Fruit fly (Drosophila melanogaster) whole organism, embryonic: ENCODE measurements around the gene CG42727.

Experiments used
- Ada2b ChIP-seq: fragments of 200-800 bp; sonication (Bioruptor generic); IDR thresholded peaks from 2 replicates; pipeline ENCODE4 v1.3.6; 2022; ENCODE audit warnings: missing biosample characterization, missing genetic modification characterization
- Atf3 ChIP-seq: fragments of 200-800 bp; sonication (Bioruptor generic); optimal IDR thresholded peaks from 3 replicates; lab custom pipeline; 2016; ENCODE audit warnings: missing biosample characterization, missing genetic modification characterization
- B-H2 ChIP-seq: fragments of 200-800 bp; sonication (Bioruptor generic); optimal IDR thresholded peaks from 2 replicates; lab custom pipeline; 2018; ENCODE audit warnings: missing biosample characterization, mild to moderate bottlenecking, missing genetic modification characterization
- CG10267 ChIP-seq: fragments of 200-800 bp; sonication (Bioruptor generic); optimal IDR thresholded peaks from 2 replicates; lab custom pipeline; 2018; ENCODE audit warnings: missing biosample characterization, mild to moderate bottlenecking, missing genetic modification characterization, moderate library complexity
- CG10274 ChIP-seq: fragments of 200-800 bp; sonication (Bioruptor generic); optimal IDR thresholded peaks from 3 replicates; lab custom pipeline; 2017; ENCODE audit warnings: missing biosample characterization, mild to moderate bottlenecking, missing genetic modification characterization
- CG11247 ChIP-seq: fragments of 200-800 bp; sonication (Bioruptor generic); IDR thresholded peaks from 2 replicates; pipeline ENCODE4 v1.3.6; 2022; ENCODE audit warnings: missing biosample characterization, missing genetic modification characterization
- CG12104 ChIP-seq: fragments of 200-800 bp; sonication (Bioruptor generic); optimal IDR thresholded peaks from 3 replicates; lab custom pipeline; 2016; ENCODE audit warnings: missing biosample characterization, missing genetic modification characterization
- CG13296 ChIP-seq: fragments of 200-800 bp; sonication (Bioruptor generic); optimal IDR thresholded peaks from 3 replicates; lab custom pipeline; 2018; ENCODE audit warnings: missing biosample characterization, mild to moderate bottlenecking, missing genetic modification characterization
- CG15011 ChIP-seq: fragments of 200-800 bp; sonication (Bioruptor generic); optimal IDR thresholded peaks from 3 replicates; lab custom pipeline; 2018; ENCODE audit warnings: missing biosample characterization, mild to moderate bottlenecking, missing genetic modification characterization
- CG15696 ChIP-seq: fragments of 200-800 bp; sonication (Bioruptor generic); optimal IDR thresholded peaks from 2 replicates; lab custom pipeline; 2019; ENCODE audit warnings: missing biosample characterization, mild to moderate bottlenecking, missing genetic modification characterization, moderate library complexity
- CG17186 ChIP-seq: fragments of 200-800 bp; sonication (Bioruptor generic); optimal IDR thresholded peaks from 3 replicates; lab custom pipeline; 2017; ENCODE audit warnings: missing biosample characterization, missing genetic modification reagents, missing genetic modification characterization
- CG1792 ChIP-seq: fragments of 200-800 bp; sonication (Bioruptor generic); optimal IDR thresholded peaks from 2 replicates; lab custom pipeline; 2016; ENCODE audit warnings: missing biosample characterization, missing genetic modification characterization
- CG1832 ChIP-seq: fragments of 200-800 bp; sonication (Bioruptor generic); optimal IDR thresholded peaks from 2 replicates; lab custom pipeline; 2017; ENCODE audit warnings: missing biosample characterization, mild to moderate bottlenecking, missing genetic modification characterization, inconsistent platforms
- CG30020 ChIP-seq: fragments of 200-800 bp; optimal IDR thresholded peaks from 2 replicates; lab custom pipeline; 2019; ENCODE audit warnings: missing biosample characterization, mild to moderate bottlenecking, missing genetic modification characterization, moderate library complexity
- CG3281 ChIP-seq: fragments of 200-800 bp; sonication (Bioruptor generic); optimal IDR thresholded peaks from 3 replicates; lab custom pipeline; 2017; ENCODE audit warnings: missing biosample characterization, mild to moderate bottlenecking, missing genetic modification characterization
- CG34376 ChIP-seq: fragments of 200-800 bp; sonication (Bioruptor generic); optimal IDR thresholded peaks from 2 replicates; lab custom pipeline; 2018; ENCODE audit warnings: missing biosample characterization, mild to moderate bottlenecking, missing genetic modification characterization
- CG4360 ChIP-seq: fragments of 200-800 bp; sonication (Bioruptor generic); IDR thresholded peaks from 2 replicates; pipeline ENCODE4 v1.3.6; 2022; ENCODE audit warnings: missing biosample characterization, missing genetic modification characterization
- CG5180 ChIP-seq: fragments of 200-800 bp; sonication (Bioruptor generic); optimal IDR thresholded peaks from 3 replicates; lab custom pipeline; 2017; ENCODE audit warnings: missing biosample characterization, missing genetic modification characterization, mild to moderate bottlenecking, moderate library complexity, missing genetic modification reagents
- CG8924 ChIP-seq: fragments of 200-800 bp; optimal IDR thresholded peaks from 3 replicates; lab custom pipeline; 2019; ENCODE audit warnings: missing biosample characterization, mild to moderate bottlenecking, missing genetic modification characterization, moderate library complexity
- Fer3 ChIP-seq: fragments of 200-800 bp; sonication (Bioruptor generic); optimal IDR thresholded peaks from 2 replicates; lab custom pipeline; 2018; ENCODE audit warnings: missing biosample characterization, mild to moderate bottlenecking, missing genetic modification characterization, moderate library complexity
- GATAe ChIP-seq: fragments of 200-800 bp; sonication (Bioruptor generic); conservative IDR thresholded peaks from 2 replicates; pipeline ENCODE4 v1.3.6; 2022; ENCODE audit warnings: missing biosample characterization, missing genetic modification characterization
- Hr3 ChIP-seq: fragments of 200-800 bp; sonication (Bioruptor generic); optimal IDR thresholded peaks from 3 replicates; lab custom pipeline; 2016; ENCODE audit warnings: missing biosample characterization, missing genetic modification characterization
- Hsf ChIP-seq: fragments of 200-800 bp; sonication (Bioruptor generic); optimal IDR thresholded peaks from 3 replicates; lab custom pipeline; 2016; ENCODE audit warnings: missing biosample characterization, missing genetic modification characterization
- Lpt ChIP-seq: fragments of >200 bp; optimal IDR thresholded peaks from 2 replicates; lab custom pipeline; 2018; ENCODE audit warnings: missing biosample characterization, missing genetic modification characterization
- Max ChIP-seq: fragments of 200-800 bp; sonication (Bioruptor generic); optimal IDR thresholded peaks from 2 replicates; lab custom pipeline; 2016; ENCODE audit warnings: missing biosample characterization, mild to moderate bottlenecking, missing genetic modification characterization
- NC2β ChIP-seq: fragments of 200-800 bp; sonication (Bioruptor generic); optimal IDR thresholded peaks from 2 replicates; lab custom pipeline; 2016; ENCODE audit warnings: missing biosample characterization, missing genetic modification characterization
- Poxn ChIP-seq: fragments of 200-800 bp; sonication (Bioruptor generic); IDR thresholded peaks from 2 replicates; pipeline ENCODE4 v1.3.6; 2022; ENCODE audit warnings: missing biosample characterization, missing genetic modification characterization
- Scr ChIP-seq: fragments of 200-800 bp; sonication (Bioruptor generic); IDR thresholded peaks from 2 replicates; pipeline ENCODE4 v1.3.6; 2022; ENCODE audit warnings: missing biosample characterization, missing genetic modification characterization; ENCODE audit not compliant: partially characterized antibody
- Sox100B ChIP-seq: fragments of 200-800 bp; sonication (Bioruptor generic); optimal IDR thresholded peaks from 3 replicates; lab custom pipeline; 2018; ENCODE audit warnings: missing biosample characterization, mild to moderate bottlenecking, missing genetic modification characterization
- Sry-β ChIP-seq: fragments of 200-800 bp; sonication (Bioruptor generic); optimal IDR thresholded peaks from 2 replicates; lab custom pipeline; 2018; ENCODE audit warnings: missing biosample characterization, mild to moderate bottlenecking, missing genetic modification characterization, moderate library complexity
- Stat92E ChIP-seq, 3 experiments: fragments of >200 bp in 2 of 3; fragments of 200-800 bp in 1 of 3; sonication (Bioruptor generic) in 1 of 3; optimal IDR thresholded peaks; 2 replicates each; lab custom pipeline; 2017 to 2019; ENCODE audit warnings: missing biosample characterization in 3 of 3, missing genetic modification characterization in 3 of 3, mild to moderate bottlenecking in 1 of 3, moderate library complexity in 1 of 3
- YL-1 ChIP-seq: fragments of 200-800 bp; sonication (Bioruptor generic); optimal IDR thresholded peaks from 3 replicates; lab custom pipeline; 2017; ENCODE audit warnings: missing biosample characterization, mild to moderate bottlenecking, missing genetic modification characterization
- ac ChIP-seq: fragments of 200-800 bp; sonication (Bioruptor generic); optimal IDR thresholded peaks from 3 replicates; lab custom pipeline; 2017; ENCODE audit warnings: missing biosample characterization, mild to moderate bottlenecking, missing genetic modification characterization
- aop ChIP-seq: fragments of 200-800 bp; sonication (Bioruptor generic); IDR thresholded peaks from 2 replicates; pipeline ENCODE4 v1.3.6; 2022; ENCODE audit warnings: missing biosample characterization, missing genetic modification characterization
- bcd ChIP-seq: fragments of 200-800 bp; sonication (Bioruptor generic); optimal IDR thresholded peaks from 2 replicates; lab custom pipeline; 2017; ENCODE audit warnings: missing biosample characterization, mild to moderate bottlenecking, missing genetic modification characterization
- cas ChIP-seq: fragments of 200-800 bp; sonication (Bioruptor generic); IDR thresholded peaks from 2 replicates; pipeline ENCODE4 v1.3.6; 2022; ENCODE audit warnings: missing biosample characterization, missing genetic modification characterization
- cato ChIP-seq: fragments of 200-800 bp; sonication (Bioruptor generic); optimal IDR thresholded peaks from 2 replicates; lab custom pipeline; 2016; ENCODE audit warnings: missing biosample characterization, missing genetic modification characterization, borderline replicate concordance
- chn ChIP-seq: fragments of 200-800 bp; sonication (Bioruptor generic); optimal IDR thresholded peaks from 2 replicates; lab custom pipeline; 2016; ENCODE audit warnings: missing biosample characterization, missing genetic modification characterization
- fu2 ChIP-seq: fragments of 200-800 bp; sonication (Bioruptor generic); optimal IDR thresholded peaks from 2 replicates; lab custom pipeline; 2016; ENCODE audit warnings: missing biosample characterization, missing genetic modification characterization
- gcm2 ChIP-seq: fragments of 200-800 bp; sonication (Bioruptor generic); optimal IDR thresholded peaks from 2 replicates; lab custom pipeline; 2016; ENCODE audit warnings: missing biosample characterization, missing genetic modification characterization
- grau ChIP-seq: fragments of 200-800 bp; optimal IDR thresholded peaks from 3 replicates; lab custom pipeline; 2019; ENCODE audit warnings: missing biosample characterization, mild to moderate bottlenecking, missing genetic modification characterization, moderate library complexity
- odd ChIP-seq: fragments of 200-800 bp; sonication (Bioruptor generic); optimal IDR thresholded peaks from 2 replicates; lab custom pipeline; 2017; ENCODE audit warnings: missing biosample characterization, mild to moderate bottlenecking, missing genetic modification characterization
- psq ChIP-seq: fragments of 200-800 bp; sonication (Bioruptor generic); optimal IDR thresholded peaks from 2 replicates; lab custom pipeline; 2017; ENCODE audit warnings: missing biosample characterization, missing genetic modification characterization
- pum ChIP-seq: fragments of 200-800 bp; sonication (Bioruptor generic); optimal IDR thresholded peaks from 2 replicates; lab custom pipeline; 2016; ENCODE audit warnings: missing biosample characterization, missing genetic modification characterization
- repo ChIP-seq: fragments of 200-800 bp; sonication (Bioruptor generic); optimal IDR thresholded peaks from 2 replicates; lab custom pipeline; 2016; ENCODE audit warnings: missing biosample characterization, missing genetic modification characterization
- row ChIP-seq: fragments of 200-800 bp; sonication (Bioruptor generic); IDR thresholded peaks from 3 replicates; pipeline ENCODE4 v1.3.6; 2022; ENCODE audit warnings: missing biosample characterization, missing genetic modification characterization
- sens-2 ChIP-seq: fragments of 200-800 bp; sonication (Bioruptor generic); IDR thresholded peaks from 2 replicates; pipeline ENCODE4 v1.3.6; 2022; ENCODE audit warnings: missing biosample characterization, missing genetic modification characterization
- so ChIP-seq: fragments of 200-800 bp; sonication (Bioruptor generic); IDR thresholded peaks from 3 replicates; pipeline ENCODE4 v1.3.6; 2022; ENCODE audit warnings: missing biosample characterization, missing genetic modification characterization
- usp ChIP-seq: fragments of >200 bp; optimal IDR thresholded peaks from 2 replicates; lab custom pipeline; 2017; ENCODE audit warnings: missing biosample characterization, missing genetic modification characterization
- wek ChIP-seq: fragments of 200-800 bp; sonication (Bioruptor generic); optimal IDR thresholded peaks from 3 replicates; lab custom pipeline; 2018; ENCODE audit warnings: missing biosample characterization, mild to moderate bottlenecking, missing genetic modification characterization, moderate library complexity
- z ChIP-seq: fragments of 200-800 bp; sonication (Bioruptor generic); IDR thresholded peaks from 3 replicates; pipeline ENCODE4 v1.3.6; 2022; ENCODE audit warnings: missing biosample characterization, missing genetic modification characterization

Gene CG42727

dm6 chr3R:15350993-15351426 is 3.2 kb downstream of the CG42727 start, which contains the start of the genes Trs33 and Tmtc4:
Gene Trs33, minus strand, starts transcription at chr3R:15350995.
Gene Tmtc4, plus strand, starts transcription at chr3R:15351225.
- no peak for TF ChIP-seq GATAe (GFP tag; lab: Robert Waterston, UW)
- TF ChIP-seq Sry-β (GFP tag; lab: Kevin White, UChicago) = peak; percentile 89
- no peak for TF ChIP-seq Sox100B (GFP tag; lab: Kevin White, UChicago)
- peak; percentile 61 for TF ChIP-seq B-H2 (GFP tag; lab: Kevin White, UChicago)
- TF ChIP-seq sens-2 = no peak
- TF ChIP-seq CG15011 (GFP tag; lab: Kevin White, UChicago) = no peak
- peak in 1 of 3 experiments; percentile 36 for TF ChIP-seq Stat92E (GFP tag; optimal IDR thresholded peaks at IDR 0.05; lab: Kevin White, UChicago)
- no peak for TF ChIP-seq Max
- TF ChIP-seq YL-1 (GFP tag; lab: Kevin White, UChicago) = peak; percentile 11
- peak; percentile 12 for TF ChIP-seq CG13296 (GFP tag; lab: Kevin White, UChicago)
- TF ChIP-seq z (GFP tag; lab: Robert Waterston, UW) = no peak
- no peak for TF ChIP-seq cas (GFP tag; lab: Robert Waterston, UW)
- TF ChIP-seq Fer3 (tag; lab: Kevin White, UChicago) = peak; percentile 32
- TF ChIP-seq repo (GFP tag; lab: Kevin White, UChicago) = no peak
- no peak for TF ChIP-seq Lpt (GFP tag; lab: Kevin White, UChicago)
- no peak for TF ChIP-seq cato (GFP tag; lab: Kevin White, UChicago)
- TF ChIP-seq psq = no peak
- peak; percentile 21 for TF ChIP-seq Hsf (GFP tag; lab: Kevin White, UChicago)
- peak; percentile 44 for TF ChIP-seq CG30020
- TF ChIP-seq CG1832 = no peak
- TF ChIP-seq usp (GFP tag; lab: Kevin White, UChicago) = no peak
- no peak for TF ChIP-seq Atf3 (GFP tag; lab: Kevin White, UChicago)
- TF ChIP-seq gcm2 (GFP tag; lab: Kevin White, UChicago) = no peak
- TF ChIP-seq wek (GFP tag; lab: Kevin White, UChicago) = peak; percentile 23
- TF ChIP-seq grau (tag; lab: Kevin White, UChicago) = peak; percentile 49
- TF ChIP-seq ac (GFP tag; lab: Kevin White, UChicago) = no peak
- TF ChIP-seq CG4360 (GFP tag; lab: Robert Waterston, UW) = peak; percentile 41; the same call in 1 of the 2 replicates
- TF ChIP-seq Poxn (GFP tag; lab: Robert Waterston, UW) = no peak
- peak; percentile 44 for TF ChIP-seq Hr3
- peak; percentile 15 for TF ChIP-seq CG34376 (GFP tag; lab: Kevin White, UChicago)
- TF ChIP-seq CG17186 = no peak
- TF ChIP-seq pum (GFP tag; lab: Kevin White, UChicago) = no peak
- TF ChIP-seq chn (GFP tag; lab: Kevin White, UChicago) = no peak
- no peak for TF ChIP-seq fu2
- TF ChIP-seq aop (GFP tag; lab: Robert Waterston, UW) = no peak
- peak; percentile 31; the same call in 1 of the 2 replicates for TF ChIP-seq CG11247 (GFP tag; lab: Robert Waterston, UW)
- peak; percentile 33; the same call in 1 of the 2 replicates for TF ChIP-seq Scr (GFP tag; lab: Robert Waterston, UW)
- no peak for TF ChIP-seq CG10274
- peak; percentile 70 for TF ChIP-seq CG5180
- TF ChIP-seq CG3281 = peak; percentile 18
- peak; percentile 54 for TF ChIP-seq CG10267 (tag; lab: Kevin White, UChicago)
- TF ChIP-seq so (GFP tag; lab: Robert Waterston, UW) = no peak
- peak; percentile 47 for TF ChIP-seq CG15696
- peak; percentile 85 for TF ChIP-seq row
- TF ChIP-seq Ada2b = peak; percentile 35; the same call in 1 of the 2 replicates
- TF ChIP-seq CG12104 = peak; percentile 21
- no peak for TF ChIP-seq NC2β
- TF ChIP-seq CG8924 (tag; lab: Kevin White, UChicago) = peak; percentile 49
- TF ChIP-seq bcd (GFP tag; lab: Kevin White, UChicago) = peak; percentile 26
- no peak for TF ChIP-seq odd (GFP tag; lab: Kevin White, UChicago)
- TF ChIP-seq CG1792 (GFP tag; lab: Kevin White, UChicago) = no peak
